Fruit fly (Drosophila melanogaster) whole organism, wandering third instar larva: Measurements from ENCODE around the gene CG14435.

Experiments used
- CG32264 ChIP-seq: fragments of 200-800 bp; sonication (Bioruptor generic); optimal IDR thresholded peaks from 2 replicates; lab custom pipeline; 2016; ENCODE audit warnings: missing biosample characterization, missing genetic modification characterization
- CG9705 ChIP-seq: fragments of 200-800 bp; sonication (Bioruptor generic); optimal IDR thresholded peaks from 2 replicates; lab custom pipeline; 2018; ENCODE audit warnings: missing biosample characterization, mild to moderate bottlenecking, missing genetic modification characterization
- CrebA ChIP-seq: fragments of 200-800 bp; sonication (Bioruptor generic); optimal IDR thresholded peaks from 2 replicates; lab custom pipeline; 2016; ENCODE audit warnings: missing biosample characterization, mild to moderate bottlenecking, missing genetic modification characterization, borderline replicate concordance
- Dfd ChIP-seq: fragments of >200 bp; optimal IDR thresholded peaks from 2 replicates; lab custom pipeline; 2017; ENCODE audit warnings: missing biosample characterization, missing genetic modification characterization
- Dif ChIP-seq: fragments of 200-275, 200-300 bp; sonication (Bioruptor generic); optimal IDR thresholded peaks from 2 replicates; lab custom pipeline; 2018; ENCODE audit warnings: missing biosample characterization, missing genetic modification characterization; ENCODE audit not compliant: partially characterized antibody
- HLH106 ChIP-seq: fragments of 200-800 bp; optimal IDR thresholded peaks from 3 replicates; lab custom pipeline; 2019; ENCODE audit warnings: missing biosample characterization, mild to moderate bottlenecking, missing genetic modification characterization, moderate library complexity
- Hnf4 ChIP-seq: fragments of 200-800 bp; sonication (Bioruptor generic); optimal IDR thresholded peaks from 2 replicates; lab custom pipeline; 2016; ENCODE audit warnings: missing biosample characterization, mild to moderate bottlenecking, missing genetic modification characterization
- Hr78 ChIP-seq: fragments of >200 bp; optimal IDR thresholded peaks from 2 replicates; lab custom pipeline; 2017; ENCODE audit warnings: missing biosample characterization, missing genetic modification characterization
- Hr83 ChIP-seq: fragments of 200-300 bp; sonication (Bioruptor generic); optimal IDR thresholded peaks from 2 replicates; lab custom pipeline; 2016; ENCODE audit warnings: missing biosample characterization, mild to moderate bottlenecking, missing genetic modification characterization, moderate library complexity; ENCODE audit not compliant: poor library complexity, severe bottlenecking
- Jra ChIP-seq: sonication (Bioruptor generic); optimal IDR thresholded peaks from 2 replicates; lab custom pipeline; 2016; ENCODE audit warnings: missing biosample characterization, missing genetic modification characterization
- Mio ChIP-seq: sonication (Bioruptor generic); optimal IDR thresholded peaks from 2 replicates; lab custom pipeline; 2016; ENCODE audit warnings: missing biosample characterization, missing genetic modification characterization
- Myc ChIP-seq: fragments of >200 bp; optimal IDR thresholded peaks from 2 replicates; lab custom pipeline; 2017
- N ChIP-seq: fragments of >200 bp; optimal IDR thresholded peaks from 2 replicates; lab custom pipeline; 2018; ENCODE audit warnings: missing biosample characterization, missing external identifiers, missing genetic modification characterization
- OdsH ChIP-seq: fragments of 200-800 bp; sonication (Bioruptor generic); optimal IDR thresholded peaks from 2 replicates; lab custom pipeline; 2016; ENCODE audit warnings: missing biosample characterization, mild to moderate bottlenecking, missing genetic modification characterization
- Rel ChIP-seq, 2 experiments: fragments of 200-800 bp; sonication (Bioruptor generic) in 1 of 2; optimal IDR thresholded peaks; 2 replicates in 1 of 2; 3 replicates in 1 of 2; lab custom pipeline; 2016 to 2019; ENCODE audit warnings: mild to moderate bottlenecking in 2 of 2, missing biosample characterization in 2 of 2, missing genetic modification characterization in 2 of 2, moderate library complexity in 1 of 2
- Sp1 ChIP-seq: fragments of 200-800 bp; sonication (Bioruptor generic); optimal IDR thresholded peaks from 3 replicates; lab custom pipeline; 2019; ENCODE audit warnings: missing biosample characterization, mild to moderate bottlenecking, missing genetic modification characterization, moderate library complexity
- Vsx2 ChIP-seq: fragments of 200-300, 225-300 bp; sonication (Bioruptor generic); optimal IDR thresholded peaks from 2 replicates; lab custom pipeline; 2018; ENCODE audit warnings: missing biosample characterization, missing genetic modification characterization; ENCODE audit not compliant: partially characterized antibody
- br ChIP-seq: fragments of 200-800 bp; sonication (Bioruptor generic); optimal IDR thresholded peaks from 2 replicates; lab custom pipeline; 2016; ENCODE audit warnings: missing biosample characterization, missing genetic modification characterization
- brk ChIP-seq: fragments of 200-800 bp; sonication (Bioruptor generic); optimal IDR thresholded peaks from 2 replicates; lab custom pipeline; 2016; ENCODE audit warnings: missing biosample characterization, mild to moderate bottlenecking, missing genetic modification characterization
- dl ChIP-seq, 2 experiments: fragments of 175-275, 200-275 bp in 1 of 2; fragments of 200-275 bp in 1 of 2; sonication (Bioruptor generic); optimal IDR thresholded peaks; lab custom pipeline; 2018; ENCODE audit warnings: mild to moderate bottlenecking in 2 of 2, missing biosample characterization in 2 of 2, missing genetic modification characterization in 2 of 2, moderate library complexity in 2 of 2; ENCODE audit not compliant: partially characterized antibody in 2 of 2, insufficient read depth in 1 of 2
- dmrt93B ChIP-seq: fragments of 200-800 bp; sonication (Bioruptor generic); optimal IDR thresholded peaks from 2 replicates; lab custom pipeline; 2018; ENCODE audit warnings: missing biosample characterization, mild to moderate bottlenecking, missing genetic modification characterization
- dsf ChIP-seq: sonication (Bioruptor generic); optimal IDR thresholded peaks from 2 replicates; lab custom pipeline; 2016; ENCODE audit warnings: missing biosample characterization, missing genetic modification characterization, borderline replicate concordance
- ey ChIP-seq: fragments of 200-800 bp; sonication (Bioruptor generic); optimal IDR thresholded peaks from 2 replicates; lab custom pipeline; 2016; ENCODE audit warnings: missing biosample characterization, missing genetic modification characterization
- foxo ChIP-seq, 2 experiments: fragments of 200-800 bp; sonication (Bioruptor generic); optimal IDR thresholded peaks; 2 replicates in 1 of 2; 3 replicates in 1 of 2; lab custom pipeline; 2016 to 2017; ENCODE audit warnings: missing biosample characterization in 2 of 2, missing genetic modification characterization in 2 of 2
- fru ChIP-seq: fragments of 200-800 bp; sonication (Bioruptor generic); optimal IDR thresholded peaks from 3 replicates; lab custom pipeline; 2016; ENCODE audit warnings: missing biosample characterization, mild to moderate bottlenecking, missing genetic modification characterization
- h ChIP-seq: fragments of 200-800 bp; sonication (Bioruptor generic); optimal IDR thresholded peaks from 3 replicates; lab custom pipeline; 2016; ENCODE audit warnings: missing biosample characterization, mild to moderate bottlenecking, missing genetic modification characterization
- jim ChIP-seq: fragments of 175-275, 200-325 bp; sonication (Bioruptor generic); optimal IDR thresholded peaks from 2 replicates; lab custom pipeline; 2016; ENCODE audit warnings: missing biosample characterization, mild to moderate bottlenecking, missing genetic modification characterization
- lola ChIP-seq: fragments of >200 bp; optimal IDR thresholded peaks from 2 replicates; lab custom pipeline; 2017; ENCODE audit warnings: missing biosample characterization, missing genetic modification characterization
- psq ChIP-seq: fragments of 200-800 bp; sonication (Bioruptor generic); optimal IDR thresholded peaks from 3 replicates; lab custom pipeline; 2017; ENCODE audit warnings: missing biosample characterization, mild to moderate bottlenecking, missing genetic modification characterization, moderate library complexity
- rgr ChIP-seq: fragments of 200-800 bp; sonication (Bioruptor generic); optimal IDR thresholded peaks from 3 replicates; lab custom pipeline; 2016; ENCODE audit warnings: missing biosample characterization, mild to moderate bottlenecking, missing genetic modification characterization
- sage ChIP-seq: fragments of 200-800 bp; sonication (Bioruptor generic); optimal IDR thresholded peaks from 2 replicates; lab custom pipeline; 2016; ENCODE audit warnings: missing biosample characterization, mild to moderate bottlenecking, missing genetic modification characterization
- sv ChIP-seq: fragments of 200-800 bp; sonication (Bioruptor generic); optimal IDR thresholded peaks from 3 replicates; lab custom pipeline; 2016; ENCODE audit warnings: missing biosample characterization, missing genetic modification characterization
- tai ChIP-seq: sonication (Bioruptor generic); optimal IDR thresholded peaks from 2 replicates; lab custom pipeline; 2016; ENCODE audit warnings: missing biosample characterization, missing genetic modification characterization
- usp ChIP-seq: fragments of >200 bp; optimal IDR thresholded peaks from 2 replicates; lab custom pipeline; 2017; ENCODE audit warnings: missing biosample characterization, missing genetic modification characterization
- woc ChIP-seq: sonication (Bioruptor generic); optimal IDR thresholded peaks from 2 replicates; lab custom pipeline; 2016; ENCODE audit warnings: missing biosample characterization, mild to moderate bottlenecking, missing genetic modification characterization

Gene CG14435

DNA sequence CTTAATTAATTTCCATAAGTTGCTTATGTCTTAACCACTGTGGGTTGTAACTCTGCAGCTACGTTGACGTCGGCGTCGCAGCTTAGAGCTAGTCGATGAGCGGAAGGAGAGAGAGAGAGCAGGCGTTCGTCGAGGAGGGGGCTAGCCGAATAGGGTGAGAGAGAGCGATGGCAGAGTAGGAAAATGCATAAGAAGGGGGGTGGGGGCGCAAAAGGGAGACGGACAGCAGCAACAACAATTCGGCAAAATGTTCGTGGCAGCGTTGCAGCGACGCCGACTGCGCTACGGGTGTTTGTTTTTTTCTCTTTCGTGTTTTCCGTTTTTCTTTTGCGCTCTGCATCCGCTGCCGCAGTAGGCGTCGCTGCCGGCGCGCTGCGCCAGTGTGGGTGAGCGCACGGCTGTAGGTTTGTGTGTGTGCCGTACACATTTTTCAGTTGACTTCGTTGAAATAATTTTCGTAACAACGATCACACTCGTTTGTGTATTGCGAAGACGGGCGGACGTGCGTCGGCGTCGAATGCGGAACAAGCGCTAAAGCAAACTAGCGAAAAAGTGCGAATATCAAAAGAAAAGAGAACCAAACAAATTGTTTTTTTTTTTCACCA is 24.4 kb upstream of the CG14435 start:
- TF ChIP-seq psq (GFP tag; lab: Kevin White, UChicago) (peak; percentile 90), Hr78 (GFP tag; lab: Kevin White, UChicago) (no peak), sage (no peak), Dif (GFP tag; lab: Kevin White, UChicago) (peak; percentile 68), jim (GFP tag; lab: Kevin White, UChicago) (peak; percentile 42), usp (GFP tag; lab: Kevin White, UChicago) (no peak), Sp1 (GFP tag; lab: Kevin White, UChicago) (peak; percentile 52), Hnf4 (GFP tag; lab: Kevin White, UChicago) (no peak), Rel (GFP tag; optimal IDR thresholded peaks at IDR 0.05; lab: Kevin White, UChicago) (no peak), Rel (tag; optimal IDR thresholded peaks at IDR 0.05; lab: Kevin White, UChicago) (peak; percentile 40), dl (GFP tag; optimal IDR thresholded peaks at IDR 0.05; lab: Kevin White, UChicago; ENCODE audit: insufficient read depth in 1 of 2, partially characterized antibody in 2 of 2) (peak in 1 of 2 experiments; percentile 52)

dm6 chrX:6867175-6868023 is 23.7 kb upstream of the CG14435 start, which contains the start of gene CG14434:
TSS of gene CG14434 (minus strand) at chrX:6867194.
- TF ChIP-seq sage (no peak), woc (GFP tag; lab: Kevin White, UChicago) (peak; percentile 62), br (GFP tag; lab: Kevin White, UChicago) (peak; percentile 20), CG9705 (GFP tag; lab: Kevin White, UChicago) (no peak), sv (GFP tag; lab: Kevin White, UChicago) (peak; percentile 41), N (GFP tag; lab: Kevin White, UChicago) (no peak), OdsH (GFP tag; lab: Kevin White, UChicago) (peak; percentile 57), h (GFP tag; lab: Kevin White, UChicago) (peak; percentile 40), foxo (GFP tag; optimal IDR thresholded peaks at IDR 0.05; lab: Kevin White, UChicago) (peak in 1 of 2 experiments; percentile 77), brk (GFP tag; lab: Kevin White, UChicago) (no peak), CrebA (GFP tag; lab: Kevin White, UChicago) (no peak), dmrt93B (GFP tag; lab: Kevin White, UChicago) (peak; percentile 70), rgr (GFP tag; lab: Kevin White, UChicago) (peak; percentile 49), Jra (GFP tag; lab: Kevin White, UChicago) (peak; percentile 4), HLH106 (peak; percentile 62), Rel (GFP tag; optimal IDR thresholded peaks at IDR 0.05; lab: Kevin White, UChicago) (no peak), Rel (tag; optimal IDR thresholded peaks at IDR 0.05; lab: Kevin White, UChicago) (no peak), fru (GFP tag; lab: Kevin White, UChicago) (peak; percentile 71), CG32264 (GFP tag; lab: Kevin White, UChicago) (no peak), tai (GFP tag; lab: Kevin White, UChicago) (peak; percentile 37), ey (GFP tag; lab: Kevin White, UChicago) (peak; percentile 41), Sp1 (GFP tag; lab: Kevin White, UChicago) (peak; percentile 75)

dm6 chrX:6866764-6867163 is 23.0 kb upstream of the CG14435 start:
- peak; percentile 31 for TF ChIP-seq Vsx2
- peak; percentile 31 for TF ChIP-seq woc (GFP tag; lab: Kevin White, UChicago)
- TF ChIP-seq Hr83 (GFP tag; lab: Kevin White, UChicago), result no peak

dm6 chrX:6866040-6866439 is 22.3 kb upstream of the CG14435 start:
- TF ChIP-seq dsf (GFP tag; lab: Kevin White, UChicago) (no peak), lola (no peak), Rel (GFP tag; optimal IDR thresholded peaks at IDR 0.05; lab: Kevin White, UChicago) (no peak), Rel (tag; optimal IDR thresholded peaks at IDR 0.05; lab: Kevin White, UChicago) (peak; percentile 55), Dfd (GFP tag; lab: Kevin White, UChicago) (no peak), Vsx2 (peak; percentile 69), br (GFP tag; lab: Kevin White, UChicago) (no peak), h (GFP tag; lab: Kevin White, UChicago) (no peak), Myc (no peak), Mio (GFP tag; lab: Kevin White, UChicago) (no peak), HLH106 (no peak), Hr83 (GFP tag; lab: Kevin White, UChicago) (no peak), ey (GFP tag; lab: Kevin White, UChicago) (no peak), N (GFP tag; lab: Kevin White, UChicago) (no peak), CG32264 (GFP tag; lab: Kevin White, UChicago) (no peak), dmrt93B (GFP tag; lab: Kevin White, UChicago) (no peak), sage (no peak), Hnf4 (GFP tag; lab: Kevin White, UChicago) (no peak), psq (GFP tag; lab: Kevin White, UChicago) (peak; percentile 66), woc (GFP tag; lab: Kevin White, UChicago) (no peak), brk (GFP tag; lab: Kevin White, UChicago) (no peak), OdsH (GFP tag; lab: Kevin White, UChicago) (no peak), Jra (GFP tag; lab: Kevin White, UChicago) (no peak), sv (GFP tag; lab: Kevin White, UChicago) (no peak), CrebA (GFP tag; lab: Kevin White, UChicago) (no peak)
